Worm (Caenorhabditis elegans): ENCODE measurements around the gene slc-9B.2.

DNA sequence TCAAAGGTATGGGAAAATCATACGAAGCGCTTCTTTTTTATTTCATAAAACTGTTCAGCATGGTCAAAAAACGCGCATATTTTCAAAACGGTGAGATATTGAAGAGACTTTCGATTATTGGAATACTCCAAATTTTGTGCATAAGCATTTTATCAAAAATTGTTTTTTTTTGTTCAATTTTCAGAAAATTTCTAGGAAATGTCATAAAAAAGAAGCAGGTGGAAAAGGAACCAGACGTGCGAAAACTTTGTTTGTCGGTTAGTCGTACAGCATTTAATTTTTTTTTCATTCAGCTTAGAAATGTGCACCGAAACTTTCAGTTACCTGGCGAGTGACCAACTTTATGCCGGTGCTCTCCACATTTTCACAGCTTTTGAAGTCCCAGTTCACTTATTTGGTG, 5.4 kb upstream of the slc-9B.2 start, which contains the start of gene srh-167:
- TF ChIP-seq nhr-12 (tag; optimal IDR thresholded peaks at IDR 0.05) (no peak), nhr-237 (tag; optimal IDR thresholded peaks at IDR 0.05) (no peak)
